Fruit fly (Drosophila melanogaster) whole organism, embryonic: ENCODE results near the gene CG16904.
A peak's percentile ranks its signal among the peaks of the same experiment; 100 is the strongest.

Experiments
- Atf6 ChIP-seq: fragments of 200-800 bp; sonication (Bioruptor generic); IDR thresholded peaks from 2 replicates; pipeline ENCODE4 v1.3.6; 2022; ENCODE audit warnings: missing biosample characterization, missing genetic modification characterization
- CG10209 ChIP-seq: fragments of 200-800 bp; sonication (Bioruptor generic); optimal IDR thresholded peaks from 3 replicates; lab custom pipeline; 2017; ENCODE audit warnings: missing biosample characterization, mild to moderate bottlenecking, missing genetic modification characterization, missing genetic modification reagents
- CG10462 ChIP-seq: fragments of 200-800 bp; sonication (Bioruptor generic); optimal IDR thresholded peaks from 2 replicates; lab custom pipeline; 2016; ENCODE audit warnings: missing biosample characterization, missing genetic modification characterization
- CG10654 ChIP-seq: fragments of 200-800 bp; sonication (Bioruptor generic); optimal IDR thresholded peaks from 2 replicates; lab custom pipeline; 2016; ENCODE audit warnings: missing biosample characterization, missing genetic modification characterization
- CG11560 ChIP-seq: fragments of 200-800 bp; sonication (Bioruptor generic); IDR thresholded peaks from 3 replicates; pipeline ENCODE4 v1.3.6; 2022; ENCODE audit warnings: missing biosample characterization, missing genetic modification characterization
- CG12659 ChIP-seq: fragments of 200-800 bp; sonication (Bioruptor generic); optimal IDR thresholded peaks from 3 replicates; lab custom pipeline; 2017; ENCODE audit warnings: mild to moderate bottlenecking, missing biosample characterization, missing genetic modification reagents, missing genetic modification characterization
- CG16815 ChIP-seq: fragments of 200-800 bp; sonication (Bioruptor generic); optimal IDR thresholded peaks from 3 replicates; lab custom pipeline; 2017; ENCODE audit warnings: missing biosample characterization, mild to moderate bottlenecking, missing genetic modification characterization
- CG17328 ChIP-seq: fragments of 200-800 bp; sonication (Bioruptor generic); IDR thresholded peaks from 2 replicates; pipeline ENCODE4 v1.3.6; 2022; ENCODE audit warnings: missing biosample characterization, missing genetic modification characterization
- CG18262 ChIP-seq: fragments of 200-800 bp; optimal IDR thresholded peaks from 3 replicates; lab custom pipeline; 2019; ENCODE audit warnings: missing biosample characterization, mild to moderate bottlenecking, missing genetic modification characterization, moderate library complexity
- CG18619 ChIP-seq: fragments of 200-800 bp; sonication (Bioruptor generic); optimal IDR thresholded peaks from 3 replicates; lab custom pipeline; 2017; ENCODE audit warnings: missing biosample characterization, mild to moderate bottlenecking, missing genetic modification characterization
- CG2199 ChIP-seq: fragments of 200-800 bp; sonication (Bioruptor generic); IDR thresholded peaks from 3 replicates; pipeline ENCODE4 v1.3.6; 2022; ENCODE audit warnings: missing biosample characterization, missing genetic modification characterization
- CG2202 ChIP-seq: fragments of 200-800 bp; sonication (Bioruptor generic); optimal IDR thresholded peaks from 2 replicates; lab custom pipeline; 2018; ENCODE audit warnings: missing biosample characterization, mild to moderate bottlenecking, missing genetic modification characterization
- CG31224 ChIP-seq: fragments of 200-800 bp; sonication (Bioruptor generic); IDR thresholded peaks from 2 replicates; pipeline ENCODE4 v1.3.6; 2022; ENCODE audit warnings: missing biosample characterization, missing genetic modification characterization
- CG32532 ChIP-seq: fragments of 200-800 bp; sonication (Bioruptor generic); IDR thresholded peaks from 2 replicates; pipeline ENCODE4 v1.3.6; 2022; ENCODE audit warnings: missing biosample characterization, missing genetic modification characterization
- CG33213 ChIP-seq: fragments of 200-800 bp; sonication (Bioruptor generic); optimal IDR thresholded peaks from 3 replicates; lab custom pipeline; 2016; ENCODE audit warnings: missing biosample characterization, missing genetic modification characterization
- CG7745 ChIP-seq: fragments of 200-800 bp; sonication (Bioruptor generic); optimal IDR thresholded peaks from 2 replicates; lab custom pipeline; 2018; ENCODE audit warnings: missing biosample characterization, mild to moderate bottlenecking, missing genetic modification characterization, moderate library complexity
- CG8281 ChIP-seq: fragments of 200-800 bp; sonication (Bioruptor generic); optimal IDR thresholded peaks from 2 replicates; lab custom pipeline; 2018; ENCODE audit warnings: missing biosample characterization, mild to moderate bottlenecking, missing genetic modification characterization, moderate library complexity
- CG9727 ChIP-seq: fragments of 200-800 bp; sonication (Bioruptor generic); optimal IDR thresholded peaks from 3 replicates; lab custom pipeline; 2017; ENCODE audit warnings: missing biosample characterization, mild to moderate bottlenecking, missing genetic modification characterization
- Doc3 ChIP-seq: fragments of 200-800 bp; sonication (Bioruptor generic); IDR thresholded peaks from 3 replicates; pipeline ENCODE4 v1.3.6; 2022; ENCODE audit warnings: missing biosample characterization, missing genetic modification characterization; ENCODE audit not compliant: partially characterized antibody
- ERR ChIP-seq: fragments of 200-800 bp; sonication (Bioruptor generic); optimal IDR thresholded peaks from 2 replicates; lab custom pipeline; 2016; ENCODE audit warnings: missing biosample characterization, missing genetic modification characterization
- Elba2 ChIP-seq: fragments of 200-800 bp; sonication (Bioruptor generic); optimal IDR thresholded peaks from 3 replicates; lab custom pipeline; 2016; ENCODE audit warnings: missing biosample characterization, missing genetic modification characterization
- HmgD ChIP-seq: fragments of 200-800 bp; sonication (Bioruptor generic); optimal IDR thresholded peaks from 3 replicates; lab custom pipeline; 2016; ENCODE audit warnings: missing biosample characterization, missing genetic modification characterization
- Kr ChIP-seq: fragments of 200-800 bp; sonication (Bioruptor generic); optimal IDR thresholded peaks from 2 replicates; lab custom pipeline; 2017; ENCODE audit warnings: missing biosample characterization, mild to moderate bottlenecking, missing genetic modification characterization
- Mrtf ChIP-seq: fragments of 200-800 bp; sonication (Bioruptor generic); IDR thresholded peaks from 3 replicates; pipeline ENCODE4 v1.3.6; 2022; ENCODE audit warnings: missing biosample characterization, missing genetic modification characterization
- Optix ChIP-seq: fragments of 200-800 bp; sonication (Bioruptor generic); IDR thresholded peaks from 3 replicates; pipeline ENCODE4 v1.3.6; 2022; ENCODE audit warnings: missing biosample characterization, missing genetic modification characterization
- PHDP ChIP-seq: fragments of 200-800 bp; sonication (Bioruptor generic); optimal IDR thresholded peaks from 3 replicates; lab custom pipeline; 2018; ENCODE audit warnings: missing biosample characterization, mild to moderate bottlenecking, missing genetic modification characterization, moderate library complexity
- Spps ChIP-seq: fragments of 200-800 bp; sonication (Bioruptor generic); optimal IDR thresholded peaks from 2 replicates; lab custom pipeline; 2018; ENCODE audit warnings: missing biosample characterization, mild to moderate bottlenecking, missing genetic modification characterization
- Ssrp ChIP-seq: fragments of 200-800 bp; sonication (Bioruptor generic); optimal IDR thresholded peaks from 2 replicates; lab custom pipeline; 2018; ENCODE audit warnings: missing biosample characterization, mild to moderate bottlenecking, missing genetic modification characterization, moderate library complexity
- bowl ChIP-seq: fragments of 200-800 bp; sonication (Bioruptor generic); IDR thresholded peaks from 2 replicates; pipeline ENCODE4 v1.3.6; 2022; ENCODE audit warnings: missing biosample characterization, missing genetic modification characterization
- dimm ChIP-seq: fragments of 200-800 bp; sonication (Bioruptor generic); IDR thresholded peaks from 2 replicates; pipeline ENCODE4 v1.3.6; 2022; ENCODE audit warnings: missing biosample characterization, missing genetic modification characterization
- dpn ChIP-seq, 2 experiments: fragments of 200-800 bp; sonication (Bioruptor generic); optimal IDR thresholded peaks; 3 replicates each; lab custom pipeline; 2016; ENCODE audit warnings: missing biosample characterization in 2 of 2, missing genetic modification characterization in 2 of 2
- esg ChIP-seq: fragments of 200-800 bp; sonication (Bioruptor generic); conservative IDR thresholded peaks from 2 replicates; pipeline ENCODE4 v1.3.6; 2022; ENCODE audit warnings: missing biosample characterization, missing genetic modification characterization
- ewg ChIP-seq: fragments of 200-800 bp; sonication (Bioruptor generic); optimal IDR thresholded peaks from 3 replicates; lab custom pipeline; 2017; ENCODE audit warnings: mild to moderate bottlenecking, missing biosample characterization, missing genetic modification reagents, missing genetic modification characterization
- fd102C ChIP-seq: fragments of 200-800 bp; sonication (Bioruptor generic); optimal IDR thresholded peaks from 2 replicates; lab custom pipeline; 2018; ENCODE audit warnings: missing biosample characterization, mild to moderate bottlenecking, missing genetic modification characterization, moderate library complexity
- gsb-n ChIP-seq: fragments of 200-800 bp; sonication (Bioruptor generic); optimal IDR thresholded peaks from 3 replicates; lab custom pipeline; 2018; ENCODE audit warnings: missing biosample characterization, mild to moderate bottlenecking, missing genetic modification characterization
- h ChIP-seq: fragments of >200 bp; optimal IDR thresholded peaks from 2 replicates; lab custom pipeline; 2017
- jumu ChIP-seq: fragments of 200-800 bp; sonication (Bioruptor generic); optimal IDR thresholded peaks from 3 replicates; lab custom pipeline; 2016; ENCODE audit warnings: missing biosample characterization, missing genetic modification characterization
- lola ChIP-seq, 3 experiments: fragments of >200 bp in 2 of 3; fragments of 200-800 bp in 1 of 3; sonication (Bioruptor generic) in 1 of 3; optimal IDR thresholded peaks; 2 replicates each; lab custom pipeline; 2017 to 2019; ENCODE audit warnings: missing biosample characterization in 3 of 3, missing genetic modification characterization in 3 of 3, mild to moderate bottlenecking in 1 of 3, moderate library complexity in 1 of 3
- nerfin-2 ChIP-seq: fragments of 200-800 bp; sonication (Bioruptor generic); IDR thresholded peaks from 2 replicates; pipeline ENCODE4 v1.3.6; 2022; ENCODE audit warnings: missing biosample characterization, missing genetic modification characterization; ENCODE audit not compliant: partially characterized antibody
- peb ChIP-seq: fragments of 200-800 bp; sonication (Bioruptor generic); IDR thresholded peaks from 2 replicates; pipeline ENCODE4 v1.3.6; 2022; ENCODE audit warnings: missing biosample characterization, missing genetic modification characterization
- pnt ChIP-seq: fragments of 200-800 bp; sonication (Bioruptor generic); optimal IDR thresholded peaks from 3 replicates; lab custom pipeline; 2016; ENCODE audit warnings: missing biosample characterization, missing genetic modification characterization
- ranshi ChIP-seq: fragments of 200-800 bp; sonication (Bioruptor generic); IDR thresholded peaks from 2 replicates; pipeline ENCODE4 v1.3.6; 2022; ENCODE audit warnings: missing biosample characterization, missing genetic modification characterization
- run ChIP-seq: fragments of 200-800 bp; sonication (Bioruptor generic); optimal IDR thresholded peaks from 3 replicates; lab custom pipeline; 2018; ENCODE audit warnings: missing biosample characterization, mild to moderate bottlenecking, missing genetic modification characterization
- scrt ChIP-seq: fragments of 200-800 bp; sonication (Bioruptor generic); optimal IDR thresholded peaks from 2 replicates; lab custom pipeline; 2018; ENCODE audit warnings: missing biosample characterization, mild to moderate bottlenecking, missing genetic modification characterization, moderate library complexity
- sob ChIP-seq: fragments of 200-800 bp; sonication (Bioruptor generic); IDR thresholded peaks from 2 replicates; pipeline ENCODE4 v1.3.6; 2022; ENCODE audit warnings: missing biosample characterization, missing genetic modification characterization
- sr ChIP-seq: fragments of 200-800 bp; sonication (Bioruptor generic); IDR thresholded peaks from 3 replicates; pipeline ENCODE4 v1.3.6; 2022; ENCODE audit warnings: missing biosample characterization, missing genetic modification characterization
- tin ChIP-seq: fragments of 200-800 bp; sonication (Bioruptor generic); optimal IDR thresholded peaks from 3 replicates; lab custom pipeline; 2016; ENCODE audit warnings: missing biosample characterization, missing genetic modification characterization
- tup ChIP-seq: fragments of 200-800 bp; sonication (Bioruptor generic); optimal IDR thresholded peaks from 2 replicates; lab custom pipeline; 2016; ENCODE audit warnings: missing biosample characterization, mild to moderate bottlenecking, missing genetic modification characterization, moderate library complexity
- yki ChIP-seq: fragments of >200 bp; optimal IDR thresholded peaks from 3 replicates; lab custom pipeline; 2018
- zfh2 ChIP-seq: fragments of 200-800 bp; sonication (Bioruptor generic); optimal IDR thresholded peaks from 2 replicates; lab custom pipeline; 2016; ENCODE audit warnings: missing biosample characterization, missing genetic modification characterization

CG16904 gene

DNA sequence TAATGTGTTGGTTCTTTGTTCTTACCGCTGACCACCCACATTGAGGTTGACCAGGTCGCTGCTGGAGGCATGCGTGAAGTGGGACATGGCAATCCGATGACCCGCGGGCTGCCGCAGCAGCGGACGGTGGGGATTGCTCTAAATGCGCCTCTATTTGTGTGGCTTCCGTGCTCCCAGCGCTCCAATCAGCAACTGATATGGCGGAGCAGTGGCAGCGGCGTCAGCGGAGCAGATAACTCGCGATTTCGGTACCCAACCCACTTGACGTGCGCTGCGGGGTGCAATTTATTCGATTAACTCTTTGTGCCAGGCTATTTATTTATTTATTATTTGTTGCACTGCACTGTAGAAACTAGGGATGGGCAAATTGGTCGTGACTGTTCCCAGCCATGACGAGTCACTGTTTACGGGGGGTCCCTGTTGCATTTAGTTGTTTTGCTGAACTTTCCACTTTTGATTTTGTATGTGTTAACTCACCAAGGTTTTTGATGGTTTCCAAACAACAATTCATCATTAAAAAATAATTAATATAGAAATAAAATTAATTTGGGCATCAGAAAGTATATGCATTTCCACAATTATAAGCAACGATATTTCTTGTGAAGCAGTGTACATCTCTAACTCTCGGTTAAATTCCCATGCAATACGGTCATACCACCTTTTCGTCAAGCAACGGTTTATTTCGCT, 16.0 kb downstream of the CG16904 start, which contains the start of the genes CG9467 and CG8526:
Gene CG9467, minus strand, starts transcription at position 383 of the 687 bp plus-strand sequence.
Gene CG8526, plus strand, starts transcription at position 637 of the 687 bp plus-strand sequence.
- peak; percentile 56 for TF ChIP-seq CG18619 (GFP tag; lab: Kevin White, UChicago)
- peak; percentile 84 for TF ChIP-seq CG10462 (GFP tag; lab: Kevin White, UChicago)
- no peak for TF ChIP-seq CG2202 (tag; lab: Kevin White, UChicago)
- 0 out of 3 replicates have a peak, but pooled peaks have one; percentile 43 for TF ChIP-seq CG11560 (tag; lab: Robert Waterston, UW)
- TF ChIP-seq sob: peak; percentile 53; the same call in 1 of the 2 replicates
- peak in 1 of 3 experiments; percentile 74 for TF ChIP-seq lola (GFP tag; optimal IDR thresholded peaks at IDR 0.05; lab: Kevin White, UChicago)
- TF ChIP-seq gsb-n (tag; lab: Kevin White, UChicago): no peak
- TF ChIP-seq peb: no peak
- no peak for TF ChIP-seq Optix (GFP tag; lab: Robert Waterston, UW)
- TF ChIP-seq tin (GFP tag; lab: Kevin White, UChicago): peak; percentile 76
- peak; percentile 50 for TF ChIP-seq CG10654
- TF ChIP-seq Kr: no peak
- peak; percentile 75 for TF ChIP-seq CG12659 (GFP tag; lab: Kevin White, UChicago)
- TF ChIP-seq CG17328: no peak
- TF ChIP-seq zfh2 (GFP tag; lab: Kevin White, UChicago): peak; percentile 71
- peak; percentile 60 for TF ChIP-seq CG16815
- 0 out of 2 replicates have a peak, but pooled peaks have one; percentile 26 for TF ChIP-seq CG31224 (GFP tag; lab: Robert Waterston, UW)
- no peak for TF ChIP-seq sr (GFP tag; lab: Robert Waterston, UW)
- TF ChIP-seq nerfin-2: no peak
- no peak for TF ChIP-seq CG2199 (GFP tag; lab: Robert Waterston, UW)
- peak; percentile 16 for TF ChIP-seq CG33213
- TF ChIP-seq CG8281: no peak
- TF ChIP-seq fd102C (GFP tag; lab: Kevin White, UChicago): no peak
- TF ChIP-seq dimm (GFP tag; lab: Robert Waterston, UW): no peak
- peak; percentile 69 for TF ChIP-seq CG18262 (tag; lab: Kevin White, UChicago)
- TF ChIP-seq dpn (GFP tag; optimal IDR thresholded peaks at IDR 0.05; lab: Kevin White, UChicago): peak; percentile 52 to 71
- peak; percentile 31; the same call in 1 of the 2 replicates for TF ChIP-seq ranshi (GFP tag; lab: Robert Waterston, UW)
- peak; percentile 74 for TF ChIP-seq Doc3 (GFP tag; lab: Robert Waterston, UW)
- peak; percentile 69 for TF ChIP-seq CG9727 (GFP tag; lab: Kevin White, UChicago)
- TF ChIP-seq HmgD: no peak
- TF ChIP-seq CG7745 (tag; lab: Kevin White, UChicago): no peak
- peak; percentile 51; the same call in 1 of the 2 replicates for TF ChIP-seq Atf6
- peak; percentile 69 for TF ChIP-seq CG32532 (GFP tag; lab: Robert Waterston, UW)
- no peak for TF ChIP-seq run (tag; lab: Kevin White, UChicago)
- no peak for TF ChIP-seq Elba2
- TF ChIP-seq pnt: no peak
- TF ChIP-seq ERR: no peak
- no peak for TF ChIP-seq jumu (GFP tag; lab: Kevin White, UChicago)
- no peak for TF ChIP-seq h
- peak; percentile 50 for TF ChIP-seq PHDP (tag; lab: Kevin White, UChicago)
- peak; percentile 46; the same call in 1 of the 2 replicates for TF ChIP-seq esg (GFP tag; lab: Robert Waterston, UW)
- 0 out of 3 replicates have a peak, but pooled peaks have one; percentile 9 for TF ChIP-seq Mrtf (GFP tag; lab: Robert Waterston, UW)
- peak; percentile 69 for TF ChIP-seq Ssrp (tag; lab: Kevin White, UChicago)
- no peak for TF ChIP-seq yki (lab: Kevin White, UChicago)
- TF ChIP-seq tup (GFP tag; lab: Kevin White, UChicago): peak; percentile 13
- TF ChIP-seq ewg (GFP tag; lab: Kevin White, UChicago): no peak
- TF ChIP-seq bowl (GFP tag; lab: Robert Waterston, UW): no peak
- TF ChIP-seq scrt: no peak
- no peak for TF ChIP-seq Spps (tag; lab: Kevin White, UChicago)
- peak; percentile 43 for TF ChIP-seq CG10209 (GFP tag; lab: Kevin White, UChicago)
